Worm (Caenorhabditis elegans) whole organism, L4 larva: ENCODE results near the gene B0303.16.

Source experiments
- Y105C5A.15 ChIP-seq: fragments of 200-800 bp; sonication (Bioruptor generic); IDR thresholded peaks from 2 replicates; pipeline ENCODE4 v1.3.6; 2022; ENCODE audit warnings: missing genetic modification characterization, missing compliant biosample characterization
- attf-4 ChIP-seq: sonication (generic microtip); optimal IDR thresholded peaks from 3 replicates; lab custom pipeline; 2017; ENCODE audit warnings: missing biosample characterization, missing genetic modification characterization
- unc-62 ChIP-seq, 3 experiments: fragments of 150-350 bp in 1 of 3; sonication (generic microtip); optimal IDR thresholded peaks in 2 of 3; peaks in 1 of 3; 1 replicate in 1 of 3; 2 replicates in 2 of 3; lab custom pipeline; 2014 to 2017; ENCODE audit warnings: missing biosample characterization in 3 of 3, missing genetic modification characterization in 3 of 3, missing genetic modification reagents in 3 of 3, missing genotype in 1 of 3

DNA sequence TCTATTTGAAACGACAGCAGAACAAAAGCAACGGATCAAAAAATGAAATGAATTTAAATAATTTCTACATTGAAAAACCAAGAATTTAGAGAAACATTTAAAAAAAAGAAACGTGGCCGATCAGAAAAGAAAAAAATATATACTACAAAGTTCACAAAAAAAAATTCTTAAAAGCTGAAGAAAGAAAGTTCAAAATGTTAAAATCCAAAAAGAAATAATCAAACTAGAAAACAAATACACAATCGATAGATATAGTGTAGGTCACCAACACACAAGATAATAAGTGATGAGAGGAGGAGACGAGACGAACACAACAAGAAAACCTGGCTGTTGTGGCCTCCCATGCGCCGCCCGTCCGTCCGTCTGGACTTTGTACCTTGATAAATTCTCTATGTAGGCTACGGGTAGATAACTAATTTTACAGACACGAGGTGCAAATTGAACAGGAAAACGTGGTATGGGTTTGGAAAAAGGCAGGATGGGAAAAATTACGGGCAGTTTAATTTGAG is 16.4 kb upstream of the B0303.16 start, which contains the start of gene hadb-1:
- TF ChIP-seq unc-62 (GFP tag; optimal IDR thresholded peaks at IDR 0.05 in 1 of 2; lab: Kevin White, UChicago): no peak
- TF ChIP-seq unc-62 (tag; optimal IDR thresholded peaks at IDR 0.05; lab: Kevin White, UChicago): no peak
- TF ChIP-seq Y105C5A.15 (GFP tag; lab: Robert Waterston, UW): no peak
- TF ChIP-seq attf-4 (tag; lab: Kevin White, UChicago): no peak
